Fruit fly (Drosophila melanogaster): ENCODE results near the gene gammaTub23C.

Gene gammaTub23C

DNA sequence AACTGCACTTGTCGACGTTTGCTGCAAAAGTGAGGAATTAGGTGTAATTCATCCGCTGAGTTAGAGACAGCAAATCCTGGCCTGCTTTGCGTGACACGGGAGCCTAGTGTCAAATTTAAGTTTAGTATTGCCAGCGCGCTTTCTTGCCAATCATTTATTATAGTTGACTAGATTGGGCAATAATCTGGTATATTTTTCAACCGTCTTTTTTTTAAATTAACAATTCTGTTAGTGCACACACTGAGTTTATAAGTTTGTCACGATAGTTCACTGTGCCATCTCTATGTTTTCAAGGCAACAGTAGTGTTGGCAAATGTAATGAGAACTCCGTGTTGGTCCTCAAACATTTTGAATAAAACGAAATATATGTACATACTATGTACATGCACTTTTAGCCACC is 4.1 kb downstream of the gammaTub23C start, which contains the start of the genes CG9641 and CG3165 (continued):
- TF ChIP-seq CoRest (tag; optimal IDR thresholded peaks at IDR 0.05) (peak; percentile 90), cad (GFP tag; optimal IDR thresholded peaks at IDR 0.05) (no peak), Meics (GFP tag; optimal IDR thresholded peaks at IDR 0.05) (peak; percentile 82)

dm6 chr2L:2979091-2979490 is 6.4 kb downstream of the gammaTub23C start, which contains the start of gene CG9643:
Gene CG9643, minus strand, starts transcription at chr2L:2979288.
- TF ChIP-seq BEAF-32 (GFP tag; optimal IDR thresholded peaks at IDR 0.05) (peak; percentile 19), schlank (tag; optimal IDR thresholded peaks at IDR 0.05) (no peak), amos (GFP tag; IDR thresholded peaks at IDR 0.05; ENCODE audit: partially characterized antibody) (peak; percentile 29; the same call in 1 of the 2 replicates), CG9797 (GFP tag; optimal IDR thresholded peaks at IDR 0.05) (peak; percentile 26), Vsx1 (GFP tag; optimal IDR thresholded peaks at IDR 0.05) (no peak), D19A (tag; optimal IDR thresholded peaks at IDR 0.05) (no peak), ro (GFP tag; IDR thresholded peaks at IDR 0.05) (no peak), CG30020 (tag; optimal IDR thresholded peaks at IDR 0.05) (peak; percentile 96), crp (GFP tag; optimal IDR thresholded peaks at IDR 0.05) (peak; percentile 87 to 97), zen (tag; optimal IDR thresholded peaks at IDR 0.05) (peak; percentile 19), CG12219 (GFP tag; optimal IDR thresholded peaks at IDR 0.05) (no peak), CG12071 (GFP tag; optimal IDR thresholded peaks at IDR 0.05) (no peak), pb (GFP tag; optimal IDR thresholded peaks at IDR 0.05) (no peak), Bteb2 (GFP tag; optimal IDR thresholded peaks at IDR 0.05) (no peak), Trl (optimal IDR thresholded peaks at IDR 0.05) (no peak), Trl (GFP tag; optimal IDR thresholded peaks at IDR 0.05) (no peak), Ada2b (GFP tag; IDR thresholded peaks at IDR 0.05) (no peak), Mes4 (GFP tag; optimal IDR thresholded peaks at IDR 0.05) (no peak), tup (GFP tag; optimal IDR thresholded peaks at IDR 0.05) (no peak), CG32532 (GFP tag; IDR thresholded peaks at IDR 0.05) (no peak), CG4617 (GFP tag; optimal IDR thresholded peaks at IDR 0.05; ENCODE audit: borderline replicate concordance) (peak; percentile 47), Dp (GFP tag; optimal IDR thresholded peaks at IDR 0.05) (peak; percentile 73), Sry-δ (GFP tag; optimal IDR thresholded peaks at IDR 0.05) (peak; percentile 14), bbx (GFP tag; IDR thresholded peaks at IDR 0.05; ENCODE audit: partially characterized antibody) (no peak), row (GFP tag; IDR thresholded peaks at IDR 0.05) (0 out of 3 replicates have a peak, but pooled peaks have one; percentile 18), YL-1 (GFP tag; optimal IDR thresholded peaks at IDR 0.05) (peak; percentile 80), unc-4 (GFP tag; IDR thresholded peaks at IDR 0.05; ENCODE audit: partially characterized antibody) (0 out of 2 replicates have a peak, but pooled peaks have one; percentile 27), CG13287 (GFP tag; IDR thresholded peaks at IDR 0.05; ENCODE audit: partially characterized antibody) (peak; percentile 44), phol (tag; optimal IDR thresholded peaks at IDR 0.05) (peak; percentile 33), stwl (tag; optimal IDR thresholded peaks at IDR 0.05) (peak; percentile 68), gcm2 (GFP tag; optimal IDR thresholded peaks at IDR 0.05) (no peak), CG1233 (GFP tag; optimal IDR thresholded peaks at IDR 0.05) (no peak), Scr (GFP tag; IDR thresholded peaks at IDR 0.05; ENCODE audit: partially characterized antibody) (peak; percentile 40; the same call in 1 of the 2 replicates), CG17186 (GFP tag; optimal IDR thresholded peaks at IDR 0.05) (peak; percentile 74), MTF-1 (GFP tag; optimal IDR thresholded peaks at IDR 0.05; ENCODE audit: borderline replicate concordance) (no peak), trem (tag; optimal IDR thresholded peaks at IDR 0.05) (peak; percentile 46), CG15514 (GFP tag; optimal IDR thresholded peaks at IDR 0.05) (peak; percentile 68), Dfd (GFP tag; optimal IDR thresholded peaks at IDR 0.05) (no peak), pfk (GFP tag; optimal IDR thresholded peaks at IDR 0.05) (peak; percentile 98), nerfin-1 (tag; optimal IDR thresholded peaks at IDR 0.05) (no peak), Elba2 (GFP tag; optimal IDR thresholded peaks at IDR 0.05) (no peak), CG12942 (GFP tag; optimal IDR thresholded peaks at IDR 0.05) (no peak), Stat92E (GFP tag; optimal IDR thresholded peaks at IDR 0.05) (no peak), sug (tag; optimal IDR thresholded peaks at IDR 0.05) (peak; percentile 17), CG16863 (GFP tag; optimal IDR thresholded peaks at IDR 0.05) (no peak)
